Fruit fly (Drosophila melanogaster): ENCODE data around the gene dnt.
A peak's percentile ranks its signal among the peaks of the same experiment; 100 is the strongest.

The dnt gene

DNA sequence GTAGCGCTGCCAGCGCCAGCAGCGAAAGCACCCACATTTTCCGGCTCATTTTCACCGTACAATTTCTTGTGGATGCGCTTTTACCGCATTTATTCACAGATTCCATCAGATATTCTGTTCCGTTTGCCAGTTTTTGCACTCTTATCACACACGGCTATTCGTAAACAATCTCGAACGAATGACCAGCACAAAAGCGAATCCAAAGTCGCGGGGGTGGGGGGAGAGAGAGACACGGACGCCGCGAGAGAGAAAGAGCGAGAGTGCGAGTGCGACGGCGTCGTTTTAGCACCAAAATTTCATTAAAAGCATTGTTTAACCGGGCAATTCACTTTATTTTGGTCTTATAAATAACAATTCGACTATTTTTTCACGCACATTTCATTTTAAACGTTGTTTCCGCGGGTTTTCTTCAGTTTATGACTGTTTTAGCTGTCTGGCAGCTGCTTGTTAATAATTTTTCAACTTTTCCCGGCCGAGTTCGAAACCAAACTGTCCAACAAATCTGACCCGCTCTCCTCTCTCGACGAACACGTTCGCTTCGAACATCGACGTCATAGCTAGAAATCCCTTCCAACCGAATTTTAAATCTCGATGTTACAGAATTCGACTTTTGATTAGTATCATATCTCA lies at the start of gene dnt:
Gene dnt, minus strand, starts transcription at position 494 of the 630 bp plus-strand sequence.
- TF ChIP-seq CG33017 (tag; optimal IDR thresholded peaks at IDR 0.05) (no peak), bab1 (GFP tag; optimal IDR thresholded peaks at IDR 0.05) (peak; percentile 2)

DNA sequence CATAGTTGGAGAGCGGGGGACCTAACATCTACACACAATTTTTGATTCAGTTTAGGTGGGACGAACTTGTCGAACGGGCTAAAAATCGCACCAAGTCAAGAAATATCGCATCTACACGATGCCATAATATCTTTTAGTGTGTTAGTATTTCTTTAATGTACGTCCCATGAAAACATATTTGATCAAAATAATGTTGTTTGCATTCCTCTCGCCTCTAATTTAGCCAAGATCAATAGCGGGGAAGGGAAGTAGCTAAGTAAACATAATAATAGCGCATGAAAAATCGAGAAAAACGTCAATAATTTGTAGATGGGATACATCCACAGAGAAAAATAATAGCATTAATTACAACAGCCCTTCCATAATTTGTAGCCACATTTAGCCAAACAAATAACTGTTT lies 48.9 kb upstream of the dnt start:
- TF ChIP-seq CG11617 (GFP tag; optimal IDR thresholded peaks at IDR 0.05) (no peak), Crg-1 (GFP tag; optimal IDR thresholded peaks at IDR 0.05) (no peak), tj (GFP tag; optimal IDR thresholded peaks at IDR 0.05) (no peak)

DNA sequence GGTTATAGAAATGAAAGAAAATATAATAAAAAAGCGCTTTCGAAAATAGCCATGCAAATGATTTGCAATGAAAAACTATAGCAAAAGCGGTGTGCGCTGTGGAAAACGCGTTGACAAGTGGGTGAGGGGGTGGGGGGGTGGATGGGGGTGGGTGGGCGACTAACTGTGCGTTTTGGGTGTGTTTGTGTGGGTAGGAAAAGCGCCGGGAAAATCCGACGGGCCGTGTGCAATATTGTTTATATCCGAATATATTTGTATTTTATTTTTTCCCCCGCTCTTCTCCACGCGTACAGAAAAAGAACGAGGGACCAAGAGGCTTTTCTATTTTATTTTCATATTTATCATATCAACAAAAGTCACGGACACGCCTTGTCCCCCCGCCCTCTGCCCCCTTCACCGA lies 43.4 kb upstream of the dnt start:
- no peak for TF ChIP-seq Hr96 (GFP tag; optimal IDR thresholded peaks at IDR 0.05)

DNA sequence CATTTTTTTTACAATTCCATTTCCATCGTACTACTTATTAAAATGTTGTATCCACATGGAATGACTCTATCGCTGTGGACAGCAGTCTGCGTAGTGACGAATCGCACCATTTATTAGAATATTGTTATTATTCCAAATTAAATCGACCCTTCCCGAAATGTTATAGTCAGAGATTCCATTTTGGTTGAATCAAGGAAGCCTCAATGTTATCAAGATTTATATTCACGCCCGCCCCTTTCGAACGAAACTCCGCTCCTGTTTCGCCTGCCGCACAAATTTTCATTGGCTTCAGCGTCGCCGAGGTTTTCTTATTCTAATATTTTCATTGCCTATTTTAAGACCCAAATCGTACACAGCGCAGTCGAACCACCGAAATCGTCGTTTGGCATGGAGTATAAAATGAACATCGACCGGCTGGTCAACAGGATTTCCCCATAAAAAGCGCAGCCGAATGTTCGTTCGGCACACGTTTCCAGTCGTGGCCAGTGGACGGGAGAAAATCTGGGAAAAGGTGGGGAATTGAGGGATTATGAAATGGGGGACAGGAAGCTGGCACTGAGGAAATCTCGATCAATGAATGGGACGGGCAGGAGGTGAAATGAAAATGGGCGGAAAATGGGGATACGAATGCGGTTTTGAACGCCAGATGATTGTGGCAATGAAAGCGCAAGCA lies 42.8 kb upstream of the dnt start:
- no peak for TF ChIP-seq Crg-1 (GFP tag; optimal IDR thresholded peaks at IDR 0.05)
- no peak for TF ChIP-seq CG7101 (tag; optimal IDR thresholded peaks at IDR 0.05)
- no peak for TF ChIP-seq tj (GFP tag; optimal IDR thresholded peaks at IDR 0.05)
- TF ChIP-seq CG11617 (GFP tag; optimal IDR thresholded peaks at IDR 0.05), result no peak
- no peak for TF ChIP-seq Clk (GFP tag; optimal IDR thresholded peaks at IDR 0.05)
- no peak for TF ChIP-seq bab1 (GFP tag; optimal IDR thresholded peaks at IDR 0.05)
- no peak for TF ChIP-seq kay (GFP tag; ENCODE audit: borderline replicate concordance)

DNA sequence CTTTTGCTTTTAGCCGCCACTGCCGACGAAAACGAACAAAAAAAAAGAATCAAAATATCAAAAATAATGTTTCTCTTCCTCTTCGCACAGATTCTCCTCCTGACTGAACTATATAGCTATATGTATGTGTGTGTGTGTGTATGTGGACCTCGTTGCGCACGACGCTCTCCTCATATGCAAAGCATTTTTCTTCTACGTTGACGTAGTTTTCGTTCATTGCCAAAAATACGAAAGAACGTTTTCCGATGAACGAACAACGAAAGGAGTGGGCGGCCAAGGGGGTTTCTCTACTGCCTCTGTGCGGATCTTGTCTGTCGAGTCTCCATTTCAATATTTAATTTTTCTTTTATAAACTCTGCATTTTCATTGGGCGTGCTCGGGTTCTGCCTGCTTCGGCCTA lies 41.8 kb upstream of the dnt start:
- TF ChIP-seq CG5204 (GFP tag; optimal IDR thresholded peaks at IDR 0.05) (no peak), bab1 (GFP tag; optimal IDR thresholded peaks at IDR 0.05) (no peak), ovo (GFP tag; optimal IDR thresholded peaks at IDR 0.05) (no peak), CG11617 (GFP tag; optimal IDR thresholded peaks at IDR 0.05) (no peak), cic (GFP tag; optimal IDR thresholded peaks at IDR 0.05) (no peak), CG12768 (GFP tag; optimal IDR thresholded peaks at IDR 0.05) (no peak), tj (GFP tag; optimal IDR thresholded peaks at IDR 0.05) (no peak), Crg-1 (GFP tag; optimal IDR thresholded peaks at IDR 0.05) (no peak), CG1620 (GFP tag; optimal IDR thresholded peaks at IDR 0.05) (no peak), CG33017 (tag; optimal IDR thresholded peaks at IDR 0.05) (no peak), Mnt (GFP tag; optimal IDR thresholded peaks at IDR 0.05) (no peak), Clk (GFP tag; optimal IDR thresholded peaks at IDR 0.05) (no peak), pad (GFP tag; optimal IDR thresholded peaks at IDR 0.05) (no peak), kay (GFP tag; ENCODE audit: borderline replicate concordance) (no peak), CG14711 (tag; optimal IDR thresholded peaks at IDR 0.05) (no peak), cnc (optimal IDR thresholded peaks at IDR 0.05) (no peak), CG7101 (tag; optimal IDR thresholded peaks at IDR 0.05) (no peak), Hr96 (GFP tag; optimal IDR thresholded peaks at IDR 0.05) (no peak)

DNA sequence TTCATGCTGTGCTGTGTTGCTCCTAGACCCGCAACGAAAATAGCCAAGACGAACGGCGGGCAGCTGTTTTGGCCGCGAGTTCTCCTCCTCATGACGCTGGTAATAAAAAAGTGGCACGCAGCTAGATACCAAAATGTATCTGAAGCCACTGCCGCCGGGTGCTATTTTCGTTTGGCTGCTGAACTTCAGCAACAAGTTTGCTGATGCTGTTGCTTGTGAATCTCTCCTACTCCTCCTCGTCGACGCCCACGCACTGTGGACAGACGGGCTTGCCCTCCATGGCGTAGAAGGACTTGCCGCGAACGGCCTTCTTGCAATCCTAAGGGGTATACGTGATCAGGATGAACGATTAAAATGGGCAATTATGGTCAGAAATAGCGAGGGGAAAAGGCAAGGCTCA lies 40.4 kb upstream of the dnt start:
- no peak for TF ChIP-seq Mnt (GFP tag; optimal IDR thresholded peaks at IDR 0.05)
- TF ChIP-seq Crg-1 (GFP tag; optimal IDR thresholded peaks at IDR 0.05), result no peak
- no peak for TF ChIP-seq Clk (GFP tag; optimal IDR thresholded peaks at IDR 0.05)
- no peak for TF ChIP-seq tj (GFP tag; optimal IDR thresholded peaks at IDR 0.05)
- TF ChIP-seq Hr96 (GFP tag; optimal IDR thresholded peaks at IDR 0.05), result no peak
- TF ChIP-seq ovo (GFP tag; optimal IDR thresholded peaks at IDR 0.05), result no peak
- no peak for TF ChIP-seq bab1 (GFP tag; optimal IDR thresholded peaks at IDR 0.05)
- no peak for TF ChIP-seq kay (GFP tag; ENCODE audit: borderline replicate concordance)
- no peak for TF ChIP-seq cnc (optimal IDR thresholded peaks at IDR 0.05)
- TF ChIP-seq CG12768 (GFP tag; optimal IDR thresholded peaks at IDR 0.05), result no peak

DNA sequence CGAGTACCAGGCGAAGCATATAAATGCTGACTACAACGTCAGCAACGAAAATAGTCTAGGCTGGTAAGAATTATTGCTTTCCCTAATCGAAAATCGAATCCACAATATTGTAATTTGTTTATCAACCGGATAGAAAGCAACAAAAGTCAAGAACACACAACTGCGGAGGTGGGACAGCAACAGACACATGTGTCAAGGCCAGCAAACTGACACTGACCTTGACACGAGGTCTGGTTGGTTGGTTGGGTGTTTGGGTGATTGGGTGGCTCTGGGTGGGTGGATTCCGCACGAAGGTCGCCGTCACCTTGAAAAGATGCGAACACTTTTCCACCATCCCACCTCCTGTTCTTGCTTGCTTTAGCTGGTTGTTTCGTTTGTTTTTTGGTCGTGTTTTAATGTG lies 39.6 kb upstream of the dnt start:
- no peak for TF ChIP-seq CG7045 (GFP tag; optimal IDR thresholded peaks at IDR 0.05)
- TF ChIP-seq CG33017 (tag; optimal IDR thresholded peaks at IDR 0.05), result no peak
- TF ChIP-seq CG7101 (tag; optimal IDR thresholded peaks at IDR 0.05), result no peak
- no peak for TF ChIP-seq cnc (optimal IDR thresholded peaks at IDR 0.05)
- TF ChIP-seq CG5204 (GFP tag; optimal IDR thresholded peaks at IDR 0.05), result no peak
- TF ChIP-seq toe (GFP tag; optimal IDR thresholded peaks at IDR 0.05), result no peak
- no peak for TF ChIP-seq CG11617 (GFP tag; optimal IDR thresholded peaks at IDR 0.05)

DNA sequence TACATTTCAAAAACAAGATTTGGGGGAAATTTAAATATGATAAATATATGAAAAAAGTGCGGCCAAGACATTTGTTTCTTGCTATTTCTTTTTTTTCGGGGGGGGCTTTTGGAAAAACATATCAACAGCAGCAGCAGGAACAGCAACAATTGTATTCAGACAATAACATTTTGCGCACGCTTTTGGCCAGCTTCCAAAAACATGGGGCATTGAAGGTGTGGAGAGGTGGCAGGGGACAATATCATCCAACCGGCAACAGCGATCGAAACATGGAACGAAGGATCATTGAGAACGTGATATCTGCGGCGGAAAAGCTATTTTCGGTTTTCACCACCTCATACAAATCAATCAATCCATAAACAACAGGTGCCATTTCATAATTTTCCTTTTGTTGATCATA lies 38.9 kb upstream of the dnt start:
- TF ChIP-seq pad (GFP tag; optimal IDR thresholded peaks at IDR 0.05) (no peak), CG12768 (GFP tag; optimal IDR thresholded peaks at IDR 0.05) (no peak), Hr96 (GFP tag; optimal IDR thresholded peaks at IDR 0.05) (no peak), CG14711 (tag; optimal IDR thresholded peaks at IDR 0.05) (no peak), CG11617 (GFP tag; optimal IDR thresholded peaks at IDR 0.05) (no peak), CG7045 (GFP tag; optimal IDR thresholded peaks at IDR 0.05) (no peak), kay (GFP tag; ENCODE audit: borderline replicate concordance) (no peak), ovo (GFP tag; optimal IDR thresholded peaks at IDR 0.05) (no peak), CG33017 (tag; optimal IDR thresholded peaks at IDR 0.05) (no peak), Crg-1 (GFP tag; optimal IDR thresholded peaks at IDR 0.05) (no peak), tj (GFP tag; optimal IDR thresholded peaks at IDR 0.05) (no peak), CG1620 (GFP tag; optimal IDR thresholded peaks at IDR 0.05) (no peak), CG5204 (GFP tag; optimal IDR thresholded peaks at IDR 0.05) (no peak), Clk (GFP tag; optimal IDR thresholded peaks at IDR 0.05) (no peak), cnc (optimal IDR thresholded peaks at IDR 0.05) (no peak), Mnt (GFP tag; optimal IDR thresholded peaks at IDR 0.05) (no peak)
